In the genomic region with DNA sequence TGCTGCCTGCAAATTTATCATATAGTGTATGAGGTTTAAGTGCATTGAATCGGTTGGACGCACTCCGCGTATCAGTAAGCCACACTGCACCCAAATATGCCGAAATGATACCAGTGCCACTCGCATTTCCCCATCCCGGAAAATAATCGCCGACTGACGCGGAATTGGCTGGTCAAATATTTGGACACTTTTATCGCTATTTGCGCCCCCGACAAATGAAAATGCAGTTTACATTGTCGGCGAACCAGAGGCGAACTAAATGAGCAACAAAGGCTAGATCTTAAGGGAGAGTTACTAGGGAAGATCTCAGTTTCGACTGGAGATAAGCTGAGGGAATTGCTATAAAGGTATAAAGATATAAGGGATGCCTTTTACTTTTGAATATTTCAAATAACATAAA, we compare ENCODE assay signal across 3 fruit fly cellular contexts.
TF ChIP-seq lines count a peak whose summit lies in the region.

No protein-coding gene starts in this region.

- no peak for TF ChIP-seq CTCF in whole organism, embryonic (GFP tag; optimal IDR thresholded peaks at IDR 0.05; lab: Kevin White, UChicago)

TF ChIP-seq in whole organism, adult, 20 proteins besides CTCF, POLR2A, EP300 and RAD21:
- no peak for TF ChIP-seq CG5204 (GFP tag; optimal IDR thresholded peaks at IDR 0.05; lab: Kevin White, UChicago)
- TF ChIP-seq Mnt (GFP tag; optimal IDR thresholded peaks at IDR 0.05; lab: Kevin White, UChicago) = no peak
- TF ChIP-seq CG7101 (tag; optimal IDR thresholded peaks at IDR 0.05; lab: Kevin White, UChicago) = peak; percentile 41
- peak; percentile 10 for TF ChIP-seq CG33017 (tag; optimal IDR thresholded peaks at IDR 0.05; lab: Kevin White, UChicago)
- TF ChIP-seq CG11617 (GFP tag; optimal IDR thresholded peaks at IDR 0.05; lab: Kevin White, UChicago) = no peak
- TF ChIP-seq CG7045 (GFP tag; optimal IDR thresholded peaks at IDR 0.05; lab: Kevin White, UChicago) = peak; percentile 44
- peak; percentile 5 for TF ChIP-seq Crg-1 (GFP tag; optimal IDR thresholded peaks at IDR 0.05; lab: Kevin White, UChicago)
- TF ChIP-seq CG1620 (GFP tag; optimal IDR thresholded peaks at IDR 0.05; lab: Kevin White, UChicago) = no peak
- no peak for TF ChIP-seq tj (GFP tag; optimal IDR thresholded peaks at IDR 0.05; lab: Kevin White, UChicago)
- TF ChIP-seq kay (GFP tag; lab: Kevin White, UChicago; ENCODE audit: borderline replicate concordance) = no peak
- TF ChIP-seq pad (GFP tag; optimal IDR thresholded peaks at IDR 0.05; lab: Kevin White, UChicago) = peak; percentile 17
- TF ChIP-seq CG12768 (GFP tag; optimal IDR thresholded peaks at IDR 0.05; lab: Kevin White, UChicago) = peak; percentile 54
- TF ChIP-seq bab1 (GFP tag; optimal IDR thresholded peaks at IDR 0.05; lab: Kevin White, UChicago) = no peak
- peak; percentile 22 for TF ChIP-seq cic (GFP tag; optimal IDR thresholded peaks at IDR 0.05; lab: Kevin White, UChicago)
- TF ChIP-seq cnc (optimal IDR thresholded peaks at IDR 0.05; lab: Kevin White, UChicago) = no peak
- TF ChIP-seq ovo (GFP tag; optimal IDR thresholded peaks at IDR 0.05; lab: Kevin White, UChicago) = no peak
- TF ChIP-seq Clk (GFP tag; optimal IDR thresholded peaks at IDR 0.05; lab: Kevin White, UChicago) = no peak
- TF ChIP-seq Hr96 (GFP tag; optimal IDR thresholded peaks at IDR 0.05; lab: Kevin White, UChicago) = no peak
- TF ChIP-seq CG14711 (tag; optimal IDR thresholded peaks at IDR 0.05; lab: Kevin White, UChicago) = peak; percentile 6
- TF ChIP-seq toe (GFP tag; optimal IDR thresholded peaks at IDR 0.05; lab: Kevin White, UChicago) = no peak

TF ChIP-seq in whole organism, embryonic, 481 proteins besides CTCF, POLR2A, EP300 and RAD21:
- no peak for TF ChIP-seq HmgD (GFP tag; optimal IDR thresholded peaks at IDR 0.05; lab: Kevin White, UChicago)
- TF ChIP-seq sens (GFP tag; lab: Kevin White, UChicago) = peak; percentile 64
- peak in 1 of 2 experiments; percentile 41 for TF ChIP-seq Eip74EF (GFP tag; optimal IDR thresholded peaks at IDR 0.05; lab: Kevin White, UChicago)
- no peak for TF ChIP-seq Dp (GFP tag; optimal IDR thresholded peaks at IDR 0.05; lab: Kevin White, UChicago)
- TF ChIP-seq cwo (GFP tag; optimal IDR thresholded peaks at IDR 0.05; lab: Kevin White, UChicago) = no peak
TF ChIP-seq in whole organism, embryonic: peak in this region for 2.

TF ChIP-seq in whole organism, prepupa, 60 proteins besides CTCF, POLR2A, EP300 and RAD21:
- TF ChIP-seq Eip78C (GFP tag; lab: Kevin White, UChicago) (peak; percentile 20), Sox102F (GFP tag; optimal IDR thresholded peaks at IDR 0.05; lab: Kevin White, UChicago) (no peak)
